Worm (Caenorhabditis elegans): Measurements from ENCODE around the gene C49F8.1.

DNA sequence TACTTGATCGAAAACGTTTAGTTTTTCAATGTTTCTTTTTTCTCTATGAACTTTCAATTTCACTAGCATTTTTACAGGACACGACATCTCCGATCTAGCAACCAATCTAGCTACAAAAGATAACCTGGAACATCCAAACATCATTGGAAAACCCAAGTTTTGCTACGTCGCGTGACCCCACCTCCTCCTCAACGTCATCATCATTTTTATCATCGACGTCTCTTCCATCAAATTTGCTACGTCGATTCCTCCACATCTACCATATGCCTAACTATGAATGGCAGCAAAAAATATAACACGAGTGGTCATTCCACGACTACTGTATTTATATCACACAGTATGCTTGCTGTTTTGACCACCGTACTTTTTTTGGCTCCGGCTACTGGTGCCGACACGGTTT lies 41.9 kb downstream of the C49F8.1 start, which contains the start of gene F46G10.2:
- no peak for TF ChIP-seq ceh-82 (tag; optimal IDR thresholded peaks at IDR 0.05)
- TF ChIP-seq unc-55 (GFP tag; optimal IDR thresholded peaks at IDR 0.05) = no peak
- no peak for TF ChIP-seq unc-62 (GFP tag; optimal IDR thresholded peaks at IDR 0.05)
- no peak for TF ChIP-seq aly-2 (tag; optimal IDR thresholded peaks at IDR 0.05)
- no peak for TF ChIP-seq nhr-237 (tag; optimal IDR thresholded peaks at IDR 0.05)
